Fruit fly (Drosophila melanogaster) whole organism, embryonic: ENCODE results near the gene CG5644.

Experiments
- ATbp ChIP-seq: fragments of 200-800 bp; sonication (Bioruptor generic); optimal IDR thresholded peaks from 2 replicates; lab custom pipeline; 2017; ENCODE audit warnings: missing biosample characterization, mild to moderate bottlenecking, missing genetic modification characterization, missing genetic modification reagents
- Asciz ChIP-seq: fragments of 200-800 bp; sonication (Bioruptor generic); optimal IDR thresholded peaks from 2 replicates; lab custom pipeline; 2017; ENCODE audit warnings: missing biosample characterization, mild to moderate bottlenecking, missing genetic modification characterization, missing genetic modification reagents
- B-H2 ChIP-seq: fragments of 200-800 bp; sonication (Bioruptor generic); optimal IDR thresholded peaks from 2 replicates; lab custom pipeline; 2018; ENCODE audit warnings: missing biosample characterization, mild to moderate bottlenecking, missing genetic modification characterization
- Bdp1 ChIP-seq: fragments of 200-800 bp; sonication (Bioruptor generic); optimal IDR thresholded peaks from 3 replicates; lab custom pipeline; 2016; ENCODE audit warnings: missing biosample characterization, missing genetic modification characterization
- CG10147 ChIP-seq: fragments of 200-800 bp; sonication (Bioruptor generic); optimal IDR thresholded peaks from 2 replicates; lab custom pipeline; 2019; ENCODE audit warnings: missing biosample characterization, mild to moderate bottlenecking, missing genetic modification characterization, moderate library complexity
- CG10543 ChIP-seq: fragments of 200-800 bp; sonication (Bioruptor generic); optimal IDR thresholded peaks from 3 replicates; lab custom pipeline; 2017; ENCODE audit warnings: missing biosample characterization, mild to moderate bottlenecking, missing genetic modification characterization, moderate library complexity
- CG11504 ChIP-seq: fragments of 200-800 bp; sonication (Bioruptor generic); optimal IDR thresholded peaks from 3 replicates; lab custom pipeline; 2019; ENCODE audit warnings: missing biosample characterization, mild to moderate bottlenecking, missing genetic modification characterization, moderate library complexity
- CG12155 ChIP-seq: fragments of 200-800 bp; sonication (Bioruptor generic); optimal IDR thresholded peaks from 3 replicates; lab custom pipeline; 2016; ENCODE audit warnings: missing biosample characterization, missing genetic modification characterization
- CG14050 ChIP-seq: fragments of 200-800 bp; sonication (Bioruptor generic); IDR thresholded peaks from 3 replicates; pipeline ENCODE4 v1.3.6; 2022; ENCODE audit warnings: missing biosample characterization, missing genetic modification characterization
- CG14965 ChIP-seq: fragments of 200-800 bp; sonication (Bioruptor generic); optimal IDR thresholded peaks from 2 replicates; lab custom pipeline; 2016; ENCODE audit warnings: missing biosample characterization, missing genetic modification characterization, borderline replicate concordance
- CG15514 ChIP-seq: fragments of 200-800 bp; sonication (Bioruptor generic); optimal IDR thresholded peaks from 3 replicates; lab custom pipeline; 2017; ENCODE audit warnings: missing biosample characterization, missing genetic modification characterization, mild to moderate bottlenecking, moderate library complexity, missing genetic modification reagents
- CG15696 ChIP-seq: fragments of 200-800 bp; sonication (Bioruptor generic); optimal IDR thresholded peaks from 2 replicates; lab custom pipeline; 2019; ENCODE audit warnings: missing biosample characterization, mild to moderate bottlenecking, missing genetic modification characterization, moderate library complexity
- CG17328 ChIP-seq: fragments of 200-800 bp; sonication (Bioruptor generic); IDR thresholded peaks from 2 replicates; pipeline ENCODE4 v1.3.6; 2022; ENCODE audit warnings: missing biosample characterization, missing genetic modification characterization
- CG17612 ChIP-seq: fragments of 200-800 bp; sonication (Bioruptor generic); IDR thresholded peaks from 2 replicates; pipeline ENCODE4 v1.3.6; 2022; ENCODE audit warnings: missing biosample characterization, missing genetic modification characterization
- CG17829 ChIP-seq: fragments of 200-800 bp; optimal IDR thresholded peaks from 2 replicates; lab custom pipeline; 2019; ENCODE audit warnings: missing biosample characterization, mild to moderate bottlenecking, missing genetic modification characterization, moderate library complexity
- CG2116 ChIP-seq: fragments of 200-800 bp; sonication (Bioruptor generic); optimal IDR thresholded peaks from 3 replicates; lab custom pipeline; 2018; ENCODE audit warnings: missing biosample characterization, mild to moderate bottlenecking, missing genetic modification characterization
- CG2678 ChIP-seq: fragments of 200-800 bp; sonication (Bioruptor generic); optimal IDR thresholded peaks from 3 replicates; lab custom pipeline; 2019; ENCODE audit warnings: missing biosample characterization, mild to moderate bottlenecking, missing genetic modification characterization, moderate library complexity
- CG3281 ChIP-seq: fragments of 200-800 bp; sonication (Bioruptor generic); optimal IDR thresholded peaks from 3 replicates; lab custom pipeline; 2017; ENCODE audit warnings: missing biosample characterization, mild to moderate bottlenecking, missing genetic modification characterization
- CG4360 ChIP-seq: fragments of 200-800 bp; sonication (Bioruptor generic); IDR thresholded peaks from 2 replicates; pipeline ENCODE4 v1.3.6; 2022; ENCODE audit warnings: missing biosample characterization, missing genetic modification characterization
- CG6175 ChIP-seq: fragments of 200-800 bp; sonication (Bioruptor generic); IDR thresholded peaks from 3 replicates; pipeline ENCODE4 v1.3.6; 2022; ENCODE audit warnings: missing biosample characterization, missing genetic modification characterization
- CG7786 ChIP-seq: fragments of 200-800 bp; sonication (Bioruptor generic); optimal IDR thresholded peaks from 2 replicates; lab custom pipeline; 2016; ENCODE audit warnings: missing biosample characterization, missing genetic modification characterization
- CG9609 ChIP-seq: fragments of 200-800 bp; sonication (Bioruptor generic); optimal IDR thresholded peaks from 3 replicates; lab custom pipeline; 2016; ENCODE audit warnings: missing biosample characterization, missing genetic modification characterization
- CG9817 ChIP-seq: fragments of 200-800 bp; sonication (Bioruptor generic); optimal IDR thresholded peaks from 2 replicates; lab custom pipeline; 2018; ENCODE audit warnings: missing biosample characterization, mild to moderate bottlenecking, missing genetic modification characterization, moderate library complexity
- Hmr ChIP-seq: fragments of 200-800 bp; sonication (Bioruptor generic); optimal IDR thresholded peaks from 3 replicates; lab custom pipeline; 2017; ENCODE audit warnings: mild to moderate bottlenecking, missing biosample characterization, missing genetic modification reagents, missing genetic modification characterization
- MBD-R2 ChIP-seq: fragments of 200-800 bp; sonication (Bioruptor generic); IDR thresholded peaks from 2 replicates; pipeline ENCODE4 v1.3.6; 2022; ENCODE audit warnings: missing biosample characterization, missing genetic modification characterization
- Mes4 ChIP-seq: fragments of 200-800 bp; sonication (Bioruptor generic); optimal IDR thresholded peaks from 2 replicates; lab custom pipeline; 2016; ENCODE audit warnings: missing biosample characterization, missing genetic modification characterization
- Sry-δ ChIP-seq: fragments of 200-800 bp; sonication (Bioruptor generic); optimal IDR thresholded peaks from 2 replicates; lab custom pipeline; 2016; ENCODE audit warnings: missing biosample characterization, missing genetic modification characterization
- ac ChIP-seq: fragments of 200-800 bp; sonication (Bioruptor generic); optimal IDR thresholded peaks from 3 replicates; lab custom pipeline; 2017; ENCODE audit warnings: missing biosample characterization, mild to moderate bottlenecking, missing genetic modification characterization
- amos ChIP-seq: fragments of 200-800 bp; sonication (Bioruptor generic); IDR thresholded peaks from 2 replicates; pipeline ENCODE4 v1.3.6; 2022; ENCODE audit warnings: missing biosample characterization, missing genetic modification characterization; ENCODE audit not compliant: partially characterized antibody
- ap ChIP-seq: fragments of 200-800 bp; sonication (Bioruptor generic); IDR thresholded peaks from 2 replicates; pipeline ENCODE4 v1.3.6; 2022; ENCODE audit warnings: missing biosample characterization, missing genetic modification characterization
- chinmo ChIP-seq: fragments of 200-800 bp; sonication (Bioruptor generic); IDR thresholded peaks from 4 replicates; pipeline ENCODE4 v1.3.6; 2022; ENCODE audit warnings: missing biosample characterization, missing genetic modification characterization; ENCODE audit not compliant: partially characterized antibody
- danr ChIP-seq: fragments of 200-800 bp; sonication (Bioruptor generic); IDR thresholded peaks from 2 replicates; pipeline ENCODE4 v1.3.6; 2022; ENCODE audit warnings: missing biosample characterization, missing genetic modification characterization
- dpn ChIP-seq, 2 experiments: fragments of 200-800 bp; sonication (Bioruptor generic); optimal IDR thresholded peaks; 3 replicates each; lab custom pipeline; 2016; ENCODE audit warnings: missing biosample characterization in 2 of 2, missing genetic modification characterization in 2 of 2
- fd64A ChIP-seq: fragments of 200-800 bp; sonication (Bioruptor generic); optimal IDR thresholded peaks from 3 replicates; lab custom pipeline; 2018; ENCODE audit warnings: missing biosample characterization, mild to moderate bottlenecking, missing genetic modification characterization
- ftz-f1 ChIP-seq: fragments of 200-800 bp; sonication (Bioruptor generic); optimal IDR thresholded peaks from 2 replicates; lab custom pipeline; 2016; ENCODE audit warnings: missing biosample characterization, missing genetic modification characterization
- gcm ChIP-seq: fragments of 200-800 bp; sonication (Bioruptor generic); optimal IDR thresholded peaks from 2 replicates; lab custom pipeline; 2019; ENCODE audit warnings: missing biosample characterization, mild to moderate bottlenecking, missing genetic modification characterization, moderate library complexity
- gem ChIP-seq: fragments of 200-800 bp; sonication (Bioruptor generic); optimal IDR thresholded peaks from 2 replicates; lab custom pipeline; 2019; ENCODE audit warnings: missing biosample characterization, mild to moderate bottlenecking, missing genetic modification characterization, moderate library complexity
- gsb-n ChIP-seq: fragments of 200-800 bp; sonication (Bioruptor generic); optimal IDR thresholded peaks from 3 replicates; lab custom pipeline; 2018; ENCODE audit warnings: missing biosample characterization, mild to moderate bottlenecking, missing genetic modification characterization
- insv ChIP-seq, 2 experiments: fragments of 200-800 bp; sonication (Bioruptor generic); optimal IDR thresholded peaks; 3 replicates each; lab custom pipeline; 2016 to 2018; ENCODE audit warnings: missing biosample characterization in 2 of 2, missing genetic modification characterization in 2 of 2
- kay ChIP-seq: fragments of 200-800 bp; sonication (Bioruptor generic); optimal IDR thresholded peaks from 2 replicates; lab custom pipeline; 2016; ENCODE audit warnings: missing biosample characterization, missing genetic modification characterization
- nerfin-2 ChIP-seq: fragments of 200-800 bp; sonication (Bioruptor generic); IDR thresholded peaks from 2 replicates; pipeline ENCODE4 v1.3.6; 2022; ENCODE audit warnings: missing biosample characterization, missing genetic modification characterization; ENCODE audit not compliant: partially characterized antibody
- odd ChIP-seq: fragments of 200-800 bp; sonication (Bioruptor generic); optimal IDR thresholded peaks from 2 replicates; lab custom pipeline; 2017; ENCODE audit warnings: missing biosample characterization, mild to moderate bottlenecking, missing genetic modification characterization
- otp ChIP-seq: fragments of 200-800 bp; sonication (Bioruptor generic); IDR thresholded peaks from 3 replicates; pipeline ENCODE4, ENCODE4 v1.3.6; 2022; ENCODE audit warnings: missing biosample characterization, missing genetic modification characterization
- pnt ChIP-seq: fragments of 200-800 bp; sonication (Bioruptor generic); optimal IDR thresholded peaks from 3 replicates; lab custom pipeline; 2016; ENCODE audit warnings: missing biosample characterization, missing genetic modification characterization
- sd ChIP-seq: fragments of 200-800 bp; sonication (Bioruptor generic); optimal IDR thresholded peaks from 3 replicates; lab custom pipeline; 2018; ENCODE audit warnings: missing biosample characterization, mild to moderate bottlenecking, missing genetic modification characterization, moderate library complexity
- sima ChIP-seq: fragments of 200-800 bp; sonication (Bioruptor generic); optimal IDR thresholded peaks from 2 replicates; lab custom pipeline; 2016; ENCODE audit warnings: missing biosample characterization, missing genetic modification characterization
- stc ChIP-seq: fragments of 200-800 bp; sonication (Bioruptor generic); IDR thresholded peaks from 2 replicates; pipeline ENCODE4 v1.3.6; 2022; ENCODE audit warnings: missing biosample characterization, missing genetic modification characterization
- wor ChIP-seq: fragments of 200-800 bp; sonication (Bioruptor generic); IDR thresholded peaks from 2 replicates; pipeline ENCODE4 v1.3.6; 2022; ENCODE audit warnings: missing biosample characterization, missing genetic modification characterization
- yki ChIP-seq: fragments of >200 bp; optimal IDR thresholded peaks from 3 replicates; lab custom pipeline; 2018
- zfh1 ChIP-seq: fragments of 200-800 bp; sonication (Bioruptor generic); IDR thresholded peaks from 3 replicates; pipeline ENCODE4 v1.3.6; 2022; ENCODE audit warnings: missing biosample characterization, missing genetic modification characterization
- zfh2 ChIP-seq: fragments of 200-800 bp; sonication (Bioruptor generic); optimal IDR thresholded peaks from 2 replicates; lab custom pipeline; 2016; ENCODE audit warnings: missing biosample characterization, missing genetic modification characterization

The CG5644 gene

dm6 chr3L:9023627-9024026, 43.9 kb upstream of the CG5644 start (continued):
- TF ChIP-seq dpn (GFP tag; optimal IDR thresholded peaks at IDR 0.05; lab: Kevin White, UChicago) (peak; percentile 45 to 51), CG17328 (peak; percentile 66), ac (GFP tag; lab: Kevin White, UChicago) (peak; percentile 87), Bdp1 (peak; percentile 19), gcm (GFP tag; lab: Kevin White, UChicago) (peak; percentile 51), sd (tag; lab: Kevin White, UChicago) (no peak), chinmo (no peak), fd64A (no peak), CG4360 (no peak), CG7786 (peak; percentile 35), ftz-f1 (GFP tag; lab: Kevin White, UChicago) (no peak), CG14965 (GFP tag; lab: Kevin White, UChicago) (peak; percentile 20), ATbp (GFP tag; lab: Kevin White, UChicago) (peak; percentile 22), CG11504 (tag; lab: Kevin White, UChicago) (peak; percentile 69), CG3281 (peak; percentile 35), otp (GFP tag; lab: Robert Waterston, UW) (peak; percentile 29; the same call in 1 of the 3 replicates), ap (GFP tag; lab: Robert Waterston, UW) (0 out of 2 replicates have a peak, but pooled peaks have one; percentile 12), CG10147 (GFP tag; lab: Kevin White, UChicago) (peak; percentile 32), wor (GFP tag; lab: Robert Waterston, UW) (no peak), Asciz (GFP tag; lab: Kevin White, UChicago) (no peak), CG15514 (GFP tag; lab: Kevin White, UChicago) (no peak), nerfin-2 (no peak), MBD-R2 (GFP tag; lab: Robert Waterston, UW) (0 out of 2 replicates have a peak, but pooled peaks have one; percentile 22), B-H2 (no peak), pnt (GFP tag; lab: Kevin White, UChicago) (peak; percentile 49), Sry-δ (GFP tag; lab: Kevin White, UChicago) (peak; percentile 20), gem (tag; lab: Kevin White, UChicago) (peak; percentile 80), CG14050 (GFP tag; lab: Robert Waterston, UW) (0 out of 3 replicates have a peak, but pooled peaks have one; percentile 12), CG12155 (GFP tag; lab: Kevin White, UChicago) (peak; percentile 67), zfh2 (GFP tag; lab: Kevin White, UChicago) (peak; percentile 6), insv (GFP tag; optimal IDR thresholded peaks at IDR 0.05; lab: Kevin White, UChicago) (no peak), danr (GFP tag; lab: Robert Waterston, UW) (no peak), CG17612 (GFP tag; lab: Robert Waterston, UW) (no peak), odd (no peak), zfh1 (GFP tag; lab: Robert Waterston, UW) (peak; percentile 91), CG15696 (peak; percentile 94), Mes4 (GFP tag; lab: Kevin White, UChicago) (peak; percentile 51), CG2678 (tag; lab: Kevin White, UChicago) (peak; percentile 71), CG9609 (GFP tag; lab: Kevin White, UChicago) (peak; percentile 58), Hmr (peak; percentile 28), yki (lab: Kevin White, UChicago) (no peak), sima (GFP tag; lab: Kevin White, UChicago) (peak; percentile 19), CG6175 (GFP tag; lab: Robert Waterston, UW) (no peak), stc (GFP tag; lab: Robert Waterston, UW) (0 out of 2 replicates have a peak, but pooled peaks have one; percentile 12), CG17829 (tag; lab: Kevin White, UChicago) (peak; percentile 86), CG10543 (GFP tag; lab: Kevin White, UChicago) (peak; percentile 6), CG9817 (tag; lab: Kevin White, UChicago) (peak; percentile 17), amos (GFP tag; lab: Robert Waterston, UW) (no peak), gsb-n (peak; percentile 45), kay (GFP tag; lab: Kevin White, UChicago) (no peak), CG2116 (GFP tag; lab: Kevin White, UChicago) (peak; percentile 17)
